Worm (Caenorhabditis elegans) whole organism, L1 larva: ENCODE data around the gene clc-4.

Source experiments
- lin-15B ChIP-seq: fragments of 150-350 bp; sonication (generic microtip); optimal IDR thresholded peaks from 3 replicates; lab custom pipeline; 2014; ENCODE audit warnings: missing biosample characterization, missing genetic modification characterization
- nhr-11 ChIP-seq: fragments of 150-350 bp; optimal IDR thresholded peaks from 2 replicates; lab custom pipeline; 2014; ENCODE audit warnings: missing biosample characterization, missing genetic modification characterization
- nhr-71 ChIP-seq: sonication (generic microtip); optimal IDR thresholded peaks from 2 replicates; lab custom pipeline; 2016; ENCODE audit warnings: mild to moderate bottlenecking, missing genetic modification characterization, moderate library complexity, missing compliant biosample characterization
- nhr-76 ChIP-seq: sonication (generic microtip); optimal IDR thresholded peaks from 2 replicates; lab custom pipeline; 2017; ENCODE audit warnings: missing biosample characterization, missing genetic modification characterization

ce11 chrX:10770988-10771496 is 12.7 kb downstream of the clc-4 start:
- TF ChIP-seq lin-15B (tag; lab: Kevin White, UChicago) (no peak), nhr-71 (tag; lab: Kevin White, UChicago) (peak; percentile 99), nhr-76 (tag; lab: Kevin White, UChicago) (no peak), nhr-11 (tag; lab: Kevin White, UChicago) (peak; percentile 78)
